Fruit fly (Drosophila melanogaster) ovary, adult (tissue): Measurements from ENCODE around the gene Tsen2.

Experiments used
- CG17801 ChIP-seq: fragments of 200-800 bp; optimal IDR thresholded peaks from 2 replicates; lab custom pipeline; 2019; ENCODE audit warnings: missing biosample characterization, mild to moderate bottlenecking, missing genetic modification characterization, moderate library complexity; ENCODE audit not compliant: partially characterized antibody

Gene Tsen2

dm6 chr2L:16722596-16722995 is 7.0 kb upstream of the Tsen2 start:
- TF ChIP-seq CG17801 (GFP tag; lab: Kevin White, UChicago): no peak

dm6 chr2L:16727578-16728023 is 2.0 kb upstream of the Tsen2 start, which contains the start of gene VhaSFD:
Gene VhaSFD (minus strand): TSS chr2L:16727826.
- TF ChIP-seq CG17801 (GFP tag; lab: Kevin White, UChicago): peak; percentile 44

- TF ChIP-seq CG17801 (GFP tag; lab: Kevin White, UChicago): no peak
Measured at dm6 chr2L:16730939-16731338, 1.4 kb downstream of the Tsen2 start, which contains the start of gene CG17996. Gene CG17996 (minus strand): TSS chr2L:16731039.

- no peak for TF ChIP-seq CG17801 (GFP tag; lab: Kevin White, UChicago)
Measured at dm6 chr2L:16731799-16732198, 2.2 kb downstream of the Tsen2 start, which contains the start of gene Prosbeta4. Gene Prosbeta4 (minus strand): TSS chr2L:16732133.

dm6 chr2L:16732338-16732892 is 2.8 kb downstream of the Tsen2 start, which contains the start of gene Nubp1:
Gene Nubp1 (plus strand): TSS chr2L:16732550.
- no peak for TF ChIP-seq CG17801 (GFP tag; lab: Kevin White, UChicago)

- TF ChIP-seq CG17801 (GFP tag; lab: Kevin White, UChicago): no peak
Measured at dm6 chr2L:16738206-16738900, 8.8 kb downstream of the Tsen2 start, which contains the start of the genes glu and ChLD3. Gene glu (minus strand): TSS chr2L:16738388. Gene ChLD3 (plus strand): TSS chr2L:16738850.

- TF ChIP-seq CG17801 (GFP tag; lab: Kevin White, UChicago): no peak
Measured at dm6 chr2L:16743055-16743805, 13.7 kb downstream of the Tsen2 start, which contains the start of the genes LSm7 and BuGZ. Gene LSm7 (minus strand): TSS chr2L:16743100. Gene BuGZ (plus strand): TSS chr2L:16743405.

- no peak for TF ChIP-seq CG17801 (GFP tag; lab: Kevin White, UChicago)
Measured at dm6 chr2L:16747145-16747544, 17.6 kb downstream of the Tsen2 start.

- TF ChIP-seq CG17801 (GFP tag; lab: Kevin White, UChicago): no peak
Measured at dm6 chr2L:16752340-16752739, 22.8 kb downstream of the Tsen2 start.

dm6 chr2L:16754074-16754473 is 24.5 kb downstream of the Tsen2 start, which contains the start of gene yellow-b:
Gene yellow-b (plus strand): TSS chr2L:16754336.
- TF ChIP-seq CG17801 (GFP tag; lab: Kevin White, UChicago): no peak

- TF ChIP-seq CG17801 (GFP tag; lab: Kevin White, UChicago): no peak
Measured at dm6 chr2L:16760504-16761417, 31.2 kb downstream of the Tsen2 start, which contains the start of gene ppk17. Gene ppk17 (minus strand): TSS chr2L:16760554.

- no peak for TF ChIP-seq CG17801 (GFP tag; lab: Kevin White, UChicago)
Measured at dm6 chr2L:16761891-16762290, 32.3 kb downstream of the Tsen2 start.

- TF ChIP-seq CG17801 (GFP tag; lab: Kevin White, UChicago): no peak
Measured at dm6 chr2L:16764480-16764879, 34.9 kb downstream of the Tsen2 start.
